Worm (Caenorhabditis elegans): ENCODE results near the gene mdt-15.
A peak's percentile ranks its signal among the peaks of the same experiment; 100 is the strongest.

- no peak for TF ChIP-seq dao-5 (tag; optimal IDR thresholded peaks at IDR 0.05)
- peak; percentile 1 for TF ChIP-seq W03F9.2 (tag; optimal IDR thresholded peaks at IDR 0.05)
Measured at ce11 chrIII:5813501-5813900, 20.1 kb downstream of the mdt-15 start.

Measured in whole organism, L4/young adult.